Worm (Caenorhabditis elegans): ENCODE results near the gene rbg-3.

The rbg-3 gene

DNA sequence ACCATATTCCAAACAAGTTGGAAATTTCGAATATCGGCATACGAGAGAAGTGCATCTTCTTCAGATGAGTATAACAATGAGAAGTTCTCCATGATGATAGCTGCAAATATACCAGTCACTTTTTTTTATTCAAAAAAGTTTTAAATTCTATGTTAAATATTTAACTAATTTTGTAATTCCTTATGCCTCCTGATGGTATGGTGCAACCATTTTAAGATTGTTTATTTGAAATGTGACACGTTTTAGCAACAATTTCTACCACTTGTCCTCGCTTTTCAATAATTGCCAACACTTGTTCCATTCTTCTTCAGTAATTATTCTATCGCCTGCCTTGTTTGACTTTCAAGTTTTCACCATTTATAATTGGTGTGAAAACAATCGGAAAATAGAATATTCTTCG, 8.3 kb upstream of the rbg-3 start, which contains the start of gene F17C8.6:
TSS of gene F17C8.6 (minus strand) at position 101 of the 400 bp plus-strand sequence.
- no peak for TF ChIP-seq fos-1 (tag; optimal IDR thresholded peaks at IDR 0.05)
- no peak for TF ChIP-seq lin-13 (GFP tag; optimal IDR thresholded peaks at IDR 0.05)
- TF ChIP-seq nhr-12 (tag; optimal IDR thresholded peaks at IDR 0.05), result no peak
- TF ChIP-seq lir-3 (tag; optimal IDR thresholded peaks at IDR 0.05; ENCODE audit: poor library complexity), result no peak
- no peak for TF ChIP-seq efl-1 (optimal IDR thresholded peaks at IDR 0.05)
- no peak for TF ChIP-seq efl-1 (GFP tag; optimal IDR thresholded peaks at IDR 0.05 in 1 of 2)
- TF ChIP-seq nhr-85 (tag), result no peak

DNA sequence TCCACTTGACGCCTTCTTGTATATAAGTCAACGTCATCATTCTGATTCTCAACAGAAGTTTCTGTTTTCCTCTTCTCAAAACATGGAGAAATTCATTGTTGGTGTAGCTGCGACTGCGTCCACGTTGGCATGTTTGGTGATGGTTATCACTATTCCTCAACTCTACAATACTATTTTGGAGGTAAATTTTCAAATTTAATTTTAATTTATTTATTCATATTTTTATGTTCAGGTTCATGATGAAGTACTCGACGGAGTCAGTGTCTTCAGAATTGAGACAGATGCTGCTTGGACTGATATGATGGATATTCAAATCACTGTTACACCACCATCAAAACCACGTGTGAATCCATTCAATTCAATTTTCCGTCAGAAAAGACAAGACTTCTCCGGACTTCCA, 6.1 kb upstream of the rbg-3 start, which contains the start of gene col-89:
TSS of gene col-89 (plus strand) at position 19 of the 400 bp plus-strand sequence.
- no peak for TF ChIP-seq grh-1 (GFP tag; IDR thresholded peaks at IDR 0.05)
- no peak for TF ChIP-seq efl-1 (optimal IDR thresholded peaks at IDR 0.05)
- TF ChIP-seq efl-1 (GFP tag; optimal IDR thresholded peaks at IDR 0.05 in 1 of 2), result peak in 1 of 2 experiments; percentile 66

- no peak for TF ChIP-seq efl-1 (optimal IDR thresholded peaks at IDR 0.05)
- peak in 1 of 2 experiments; percentile 10 for TF ChIP-seq efl-1 (GFP tag; optimal IDR thresholded peaks at IDR 0.05 in 1 of 2)
- TF ChIP-seq nhr-19 (GFP tag; conservative IDR thresholded peaks at IDR 0.05), result no peak
Observed at ce11 chrIII:4748666-4749065, 5.6 kb upstream of the rbg-3 start.

DNA sequence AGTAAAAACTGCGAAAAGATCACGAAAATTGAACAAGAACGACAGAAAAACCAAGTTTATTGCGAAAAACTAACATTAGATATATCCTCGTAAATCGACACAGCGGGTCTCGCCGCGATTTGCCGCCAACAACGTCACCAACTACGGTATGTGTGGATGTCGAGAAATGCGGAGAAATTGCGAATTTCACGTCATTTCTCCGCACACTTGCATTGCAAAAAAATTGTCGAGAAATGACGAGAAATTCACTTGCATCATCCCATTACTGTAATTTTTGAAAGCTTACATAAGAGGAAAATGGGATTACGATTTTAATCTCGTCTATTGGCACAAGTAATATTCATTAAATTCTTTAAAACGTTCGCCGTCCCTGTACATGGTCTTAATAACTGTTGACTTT, 1.7 kb upstream of the rbg-3 start:
- TF ChIP-seq nhr-19 (GFP tag; conservative IDR thresholded peaks at IDR 0.05), result peak; percentile 64
- TF ChIP-seq C04F5.9 (tag; optimal IDR thresholded peaks at IDR 0.05), result peak; percentile 95
- peak in 1 of 2 experiments; percentile 23 for TF ChIP-seq lsy-2 (tag; optimal IDR thresholded peaks at IDR 0.05)
- TF ChIP-seq mab-9 (GFP tag; IDR thresholded peaks at IDR 0.05), result 0 out of 2 replicates have a peak, but pooled peaks have one; percentile 34
- TF ChIP-seq isw-1 (GFP tag; IDR thresholded peaks at IDR 0.05), result peak; percentile 59
- 0 out of 2 replicates have a peak, but pooled peaks have one; percentile 29 for TF ChIP-seq grh-1 (GFP tag; IDR thresholded peaks at IDR 0.05)

- TF ChIP-seq aly-2 (tag; optimal IDR thresholded peaks at IDR 0.05) (peak; percentile 83), C34B4.2 (tag; optimal IDR thresholded peaks at IDR 0.05) (peak; percentile 80), lin-15B (tag; optimal IDR thresholded peaks at IDR 0.05) (peak; percentile 98), mab-9 (GFP tag; IDR thresholded peaks at IDR 0.05) (peak; percentile 93), ztf-11 (tag; optimal IDR thresholded peaks at IDR 0.05) (peak in 1 of 2 experiments; percentile 88), hlh-4 (tag; optimal IDR thresholded peaks at IDR 0.05) (no peak), dsc-1 (tag; optimal IDR thresholded peaks at IDR 0.05) (peak; percentile 95), nhr-84 (tag; optimal IDR thresholded peaks at IDR 0.05) (no peak), fkh-8 (tag; optimal IDR thresholded peaks at IDR 0.05) (peak; percentile 96), unc-98 (GFP tag; IDR thresholded peaks at IDR 0.05) (peak; percentile 73), ceh-90 (tag; optimal IDR thresholded peaks at IDR 0.05) (peak; percentile 41), elt-2 (tag; optimal IDR thresholded peaks at IDR 0.05) (peak; percentile 87), unc-86 (tag; optimal IDR thresholded peaks at IDR 0.05) (peak; percentile 94), jun-1 (tag; optimal IDR thresholded peaks at IDR 0.05) (peak; percentile 95), nhr-47 (tag; optimal IDR thresholded peaks at IDR 0.05) (peak; percentile 98), nhr-11 (tag; optimal IDR thresholded peaks at IDR 0.05) (peak; percentile 85), lin-14 (GFP tag; optimal IDR thresholded peaks at IDR 0.05) (peak; percentile 94), ceh-88 (GFP tag; IDR thresholded peaks at IDR 0.05) (peak; percentile 83), lin-35 (GFP tag; optimal IDR thresholded peaks at IDR 0.05) (peak; percentile 99 to 100), vab-15 (tag; optimal IDR thresholded peaks at IDR 0.05) (no peak), lin-39 (tag; optimal IDR thresholded peaks at IDR 0.05) (peak; percentile 85), hlh-17 (GFP tag; optimal IDR thresholded peaks at IDR 0.05; ENCODE audit: borderline replicate concordance) (no peak), sptf-1 (tag; optimal IDR thresholded peaks at IDR 0.05) (no peak), egl-13 (tag; optimal IDR thresholded peaks at IDR 0.05) (peak; percentile 89), pag-3 (tag; optimal IDR thresholded peaks at IDR 0.05; ENCODE audit: borderline replicate concordance, insufficient read depth) (no peak), ama-1 (optimal IDR thresholded peaks at IDR 0.05) (no peak), sup-37 (GFP tag; optimal IDR thresholded peaks at IDR 0.05) (peak; percentile 92), mef-2 (tag; optimal IDR thresholded peaks at IDR 0.05) (peak; percentile 82), unc-130 (tag; optimal IDR thresholded peaks at IDR 0.05) (peak; percentile 95), unc-62 (GFP tag; optimal IDR thresholded peaks at IDR 0.05) (peak; percentile 56), nhr-20 (tag; optimal IDR thresholded peaks at IDR 0.05) (peak; percentile 95), pqm-1 (tag; optimal IDR thresholded peaks at IDR 0.05) (no peak), skn-1 (tag; optimal IDR thresholded peaks at IDR 0.05) (peak; percentile 96)
Observed at ce11 chrIII:4756983-4757382, 2.8 kb downstream of the rbg-3 start, which contains the start of gene fbxl-2. fbxl-2 (plus strand) TSS chrIII:4757260.

All from whole organism, L1 larva.